Fruit fly (Drosophila melanogaster): ENCODE measurements around the gene Prosbeta3.
A peak's percentile ranks its signal among the peaks of the same experiment; 100 is the strongest.

Gene Prosbeta3

dm6 chr3R:8984602-8985074 lies 21.4 kb downstream of the Prosbeta3 start, which contains the start of gene CG11970 (continued):
- peak; percentile 41 for TF ChIP-seq CG2116 (GFP tag; optimal IDR thresholded peaks at IDR 0.05)
- no peak for TF ChIP-seq org-1 (GFP tag; optimal IDR thresholded peaks at IDR 0.05)
- no peak for TF ChIP-seq HHEX (GFP tag; optimal IDR thresholded peaks at IDR 0.05)
- 0 out of 2 replicates have a peak, but pooled peaks have one; percentile 33 for TF ChIP-seq CG5953 (GFP tag; IDR thresholded peaks at IDR 0.05)
- peak; percentile 73 for TF ChIP-seq slbo (GFP tag; IDR thresholded peaks at IDR 0.05)
- peak; percentile 39 for TF ChIP-seq CG13775 (GFP tag; optimal IDR thresholded peaks at IDR 0.05)
- no peak for TF ChIP-seq CG4820 (GFP tag; optimal IDR thresholded peaks at IDR 0.05)
- TF ChIP-seq dmrt99B (tag; optimal IDR thresholded peaks at IDR 0.05): no peak
- no peak for TF ChIP-seq tio (GFP tag; optimal IDR thresholded peaks at IDR 0.05)
- peak; percentile 65 for TF ChIP-seq CG16813 (GFP tag; IDR thresholded peaks at IDR 0.05; ENCODE audit: partially characterized antibody)
- no peak for TF ChIP-seq cad (GFP tag; optimal IDR thresholded peaks at IDR 0.05)
- no peak for TF ChIP-seq Meics (GFP tag; optimal IDR thresholded peaks at IDR 0.05)
- no peak for TF ChIP-seq Oaz (GFP tag; IDR thresholded peaks at IDR 0.05)
- peak; percentile 46 for TF ChIP-seq CG13424 (tag; optimal IDR thresholded peaks at IDR 0.05)
- TF ChIP-seq Oli (tag; optimal IDR thresholded peaks at IDR 0.05): no peak
- no peak for TF ChIP-seq CG8281 (tag; optimal IDR thresholded peaks at IDR 0.05)
- TF ChIP-seq CG4730 (GFP tag; IDR thresholded peaks at IDR 0.05): no peak
- TF ChIP-seq slou (GFP tag; optimal IDR thresholded peaks at IDR 0.05): no peak
- TF ChIP-seq ssp (GFP tag; IDR thresholded peaks at IDR 0.05): 0 out of 2 replicates have a peak, but pooled peaks have one; percentile 10
- TF ChIP-seq stwl (tag; optimal IDR thresholded peaks at IDR 0.05): peak; percentile 27
- peak; percentile 55 for TF ChIP-seq CG14710 (tag; optimal IDR thresholded peaks at IDR 0.05)
- no peak for TF ChIP-seq gem (tag; optimal IDR thresholded peaks at IDR 0.05)
- no peak for TF ChIP-seq Drgx (GFP tag; IDR thresholded peaks at IDR 0.05)
- no peak for TF ChIP-seq CG10959 (GFP tag; IDR thresholded peaks at IDR 0.05)
- TF ChIP-seq dpn (GFP tag; optimal IDR thresholded peaks at IDR 0.05): peak; percentile 51 to 61
- peak; percentile 50 for TF ChIP-seq CoRest (tag; optimal IDR thresholded peaks at IDR 0.05)
- TF ChIP-seq CG7372 (GFP tag; IDR thresholded peaks at IDR 0.05): 0 out of 2 replicates have a peak, but pooled peaks have one; percentile 40
- no peak for TF ChIP-seq Xrp1 (GFP tag; IDR thresholded peaks at IDR 0.05)
- TF ChIP-seq wek (GFP tag; optimal IDR thresholded peaks at IDR 0.05): no peak
- no peak for TF ChIP-seq Max (GFP tag; optimal IDR thresholded peaks at IDR 0.05)
- no peak for TF ChIP-seq usp (GFP tag; optimal IDR thresholded peaks at IDR 0.05)
- TF ChIP-seq CG8089 (GFP tag; optimal IDR thresholded peaks at IDR 0.05): peak; percentile 8
- peak; percentile 70 for TF ChIP-seq CG17385 (GFP tag; optimal IDR thresholded peaks at IDR 0.05)
- TF ChIP-seq Deaf1 (tag; optimal IDR thresholded peaks at IDR 0.05): no peak
- TF ChIP-seq aop (GFP tag; IDR thresholded peaks at IDR 0.05): no peak
- no peak for TF ChIP-seq sqz (GFP tag; optimal IDR thresholded peaks at IDR 0.05)
- TF ChIP-seq sens (GFP tag): peak; percentile 84
- peak; percentile 22 for TF ChIP-seq Atf3 (GFP tag; optimal IDR thresholded peaks at IDR 0.05)
- no peak for TF ChIP-seq CG6254 (GFP tag; optimal IDR thresholded peaks at IDR 0.05)

- TF ChIP-seq Dll (GFP tag; IDR thresholded peaks at IDR 0.05; ENCODE audit: partially characterized antibody) (0 out of 4 replicates have a peak, but pooled peaks have one; percentile 54), Opbp (GFP tag; IDR thresholded peaks at IDR 0.05; ENCODE audit: partially characterized antibody) (0 out of 3 replicates have a peak, but pooled peaks have one; percentile 31), Dref (GFP tag; IDR thresholded peaks at IDR 0.05) (peak; percentile 60), CG17361 (GFP tag; IDR thresholded peaks at IDR 0.05) (no peak), esg (GFP tag; conservative IDR thresholded peaks at IDR 0.05) (no peak), MESR4 (GFP tag; optimal IDR thresholded peaks at IDR 0.05) (peak; percentile 65), CG15514 (GFP tag; optimal IDR thresholded peaks at IDR 0.05) (peak; percentile 84), CG9437 (GFP tag; optimal IDR thresholded peaks at IDR 0.05) (peak; percentile 16), unc-4 (GFP tag; IDR thresholded peaks at IDR 0.05; ENCODE audit: partially characterized antibody) (0 out of 2 replicates have a peak, but pooled peaks have one; percentile 11), pzg (GFP tag; optimal IDR thresholded peaks at IDR 0.05) (peak; percentile 5), schlank (tag; optimal IDR thresholded peaks at IDR 0.05) (no peak), CG18262 (tag; optimal IDR thresholded peaks at IDR 0.05) (no peak), MBD-R2 (GFP tag; IDR thresholded peaks at IDR 0.05) (peak; percentile 37; the same call in 1 of the 2 replicates), CG2116 (GFP tag; optimal IDR thresholded peaks at IDR 0.05) (peak; percentile 62)
These were observed 21.9 kb downstream of the Prosbeta3 start, which contains the start of gene RagA-B for dm6 chr3R:8984141-8984540. Gene RagA-B, minus strand, starts transcription at chr3R:8984315.

All from whole organism, embryonic.